Worm (Caenorhabditis elegans) whole organism, L3 larva: ENCODE data around the gene figl-1.

Experiments used
- ama-1 ChIP-seq: fragments of 150-350 bp; optimal IDR thresholded peaks from 2 replicates; lab custom pipeline; 2018
- ceh-9 ChIP-seq: sonication (generic microtip); optimal IDR thresholded peaks from 2 replicates; lab custom pipeline; 2018; ENCODE audit warnings: missing biosample characterization, missing genetic modification characterization

DNA sequence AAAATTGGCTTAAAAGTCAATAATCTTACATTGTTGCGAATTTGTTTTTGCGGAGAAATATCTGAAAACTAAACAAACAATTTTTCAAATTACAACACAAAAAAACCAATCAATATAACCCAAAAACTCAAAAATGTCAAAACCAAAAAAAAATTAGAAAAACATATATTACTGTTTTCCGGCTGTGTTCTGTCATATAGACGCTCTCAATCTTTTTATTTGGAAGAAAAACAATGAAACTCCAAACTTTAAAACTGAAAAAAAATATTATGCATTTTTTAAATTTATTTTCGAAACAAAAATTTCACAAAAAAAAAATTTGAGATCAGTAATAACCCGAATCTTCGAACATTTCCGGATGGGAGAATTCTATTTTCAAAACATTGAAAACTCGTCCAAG, 23.1 kb downstream of the figl-1 start, which contains the start of gene R02D1.2:
- no peak for TF ChIP-seq ceh-9 (tag; lab: Kevin White, UChicago)
- no peak for TF ChIP-seq ama-1
